Worm (Caenorhabditis elegans) whole organism, mixed stage, embryonic: Measurements from ENCODE around the gene Y45G12C.10.
"Not testable (repeated sequence)": the region's sequence is repeated elsewhere in the genome, so short reads cannot be mapped to it uniquely, and the experiment has no call there.

Source experiments
- M03D4.4 ChIP-seq: sonication (generic microtip); optimal IDR thresholded peaks from 2 replicates; lab custom pipeline; 2017; ENCODE audit warnings: mild to moderate bottlenecking, missing genetic modification characterization, missing compliant biosample characterization
- bed-3 ChIP-seq: fragments of 200-800 bp; sonication (Bioruptor generic); optimal IDR thresholded peaks from 3 replicates; lab custom pipeline; 2018; ENCODE audit warnings: mild to moderate bottlenecking, missing genetic modification characterization, moderate library complexity, missing compliant biosample characterization
- ceh-39 ChIP-seq: fragments of 150-350 bp; optimal IDR thresholded peaks from 2 replicates; lab custom pipeline; 2014; ENCODE audit warnings: missing biosample characterization, missing genetic modification characterization
- ceh-43 ChIP-seq: fragments of 200-800 bp; sonication (Bioruptor generic); optimal IDR thresholded peaks from 2 replicates; lab custom pipeline; 2018; ENCODE audit warnings: mild to moderate bottlenecking, missing genetic modification characterization, moderate library complexity, missing compliant biosample characterization
- ceh-83 ChIP-seq: fragments of 200-800 bp; sonication (Bioruptor generic); optimal IDR thresholded peaks from 2 replicates; lab custom pipeline; 2018; ENCODE audit warnings: mild to moderate bottlenecking, missing genetic modification characterization, missing compliant biosample characterization
- ces-1 ChIP-seq: fragments of 150-350 bp; optimal IDR thresholded peaks from 2 replicates; lab custom pipeline; 2014; ENCODE audit warnings: missing biosample characterization, missing genetic modification reagents, missing genetic modification characterization
- cnd-1 ChIP-seq: fragments of 200-800 bp; sonication (Bioruptor generic); optimal IDR thresholded peaks from 2 replicates; lab custom pipeline; 2018; ENCODE audit warnings: mild to moderate bottlenecking, missing genetic modification characterization, missing compliant biosample characterization
- drap-1 ChIP-seq: fragments of 200-800 bp; sonication (Bioruptor generic); optimal IDR thresholded peaks from 3 replicates; lab custom pipeline; 2018; ENCODE audit warnings: mild to moderate bottlenecking, missing genetic modification characterization, missing compliant biosample characterization
- elt-3 ChIP-seq: fragments of 150-350 bp; optimal IDR thresholded peaks from 2 replicates; lab custom pipeline; 2014; ENCODE audit warnings: missing biosample characterization, missing genetic modification characterization
- flh-1 ChIP-seq: fragments of 200-800 bp; sonication (Bioruptor generic); optimal IDR thresholded peaks from 2 replicates; lab custom pipeline; 2018; ENCODE audit warnings: mild to moderate bottlenecking, missing genetic modification characterization, moderate library complexity, missing compliant biosample characterization
- ham-2 ChIP-seq: fragments of 200-800 bp; sonication (Bioruptor generic); optimal IDR thresholded peaks from 2 replicates; lab custom pipeline; 2018; ENCODE audit warnings: mild to moderate bottlenecking, missing genetic modification characterization, missing compliant biosample characterization
- hlh-1 ChIP-seq: fragments of 150-350 bp; optimal IDR thresholded peaks from 2 replicates; lab custom pipeline; 2014; ENCODE audit warnings: missing biosample characterization, missing genetic modification reagents, missing genetic modification characterization
- lsy-2 ChIP-seq: fragments of 150-350 bp; optimal IDR thresholded peaks from 2 replicates; lab custom pipeline; 2014; ENCODE audit warnings: missing biosample characterization, missing genetic modification characterization
- mab-5 ChIP-seq: fragments of 150-350 bp; optimal IDR thresholded peaks from 2 replicates; lab custom pipeline; 2014; ENCODE audit warnings: missing biosample characterization, missing genetic modification characterization
- mep-1 ChIP-seq: fragments of 150-350 bp; optimal IDR thresholded peaks from 2 replicates; lab custom pipeline; 2017; ENCODE audit warnings: missing biosample characterization, missing genetic modification reagents, missing genetic modification characterization, inconsistent platforms
- mls-2 ChIP-seq: sonication (generic microtip); optimal IDR thresholded peaks from 2 replicates; lab custom pipeline; 2016; ENCODE audit warnings: mild to moderate bottlenecking, missing genetic modification characterization, moderate library complexity, missing compliant biosample characterization
- nhr-12 ChIP-seq: fragments of 150-350 bp; optimal IDR thresholded peaks from 2 replicates; lab custom pipeline; 2014; ENCODE audit warnings: missing biosample characterization, missing genetic modification characterization
- nhr-2 ChIP-seq: fragments of 150-350 bp; optimal IDR thresholded peaks from 2 replicates; lab custom pipeline; 2014; ENCODE audit warnings: missing biosample characterization, missing genetic modification characterization
- nhr-76 ChIP-seq: sonication (generic microtip); optimal IDR thresholded peaks from 2 replicates; lab custom pipeline; 2017; ENCODE audit warnings: missing biosample characterization, missing genetic modification characterization
- sem-2 ChIP-seq: fragments of 200-800 bp; sonication (Bioruptor generic); optimal IDR thresholded peaks from 2 replicates; lab custom pipeline; 2018; ENCODE audit warnings: mild to moderate bottlenecking, missing genetic modification characterization, missing compliant biosample characterization
- snpc-4 ChIP-seq: fragments of 150-350 bp; optimal IDR thresholded peaks from 2 replicates; lab custom pipeline; 2014; ENCODE audit warnings: missing biosample characterization, missing genetic modification characterization
- sptf-1 ChIP-seq: sonication (generic microtip); optimal IDR thresholded peaks from 2 replicates; lab custom pipeline; 2017; ENCODE audit warnings: mild to moderate bottlenecking, missing genetic modification characterization, moderate library complexity, missing compliant biosample characterization
- tbx-8 ChIP-seq: fragments of 200-800 bp; sonication (Bioruptor generic); optimal IDR thresholded peaks from 2 replicates; lab custom pipeline; 2018; ENCODE audit warnings: mild to moderate bottlenecking, missing genetic modification characterization, moderate library complexity, missing compliant biosample characterization
- unc-39 ChIP-seq: fragments of 150-350 bp; optimal IDR thresholded peaks from 2 replicates; lab custom pipeline; 2014; ENCODE audit warnings: missing biosample characterization, missing genetic modification characterization
- unc-62 ChIP-seq: fragments of 150-350 bp; optimal IDR thresholded peaks from 2 replicates; lab custom pipeline; 2014; ENCODE audit warnings: missing biosample characterization, missing genetic modification reagents, missing genetic modification characterization
- zip-8 ChIP-seq: fragments of 150-350 bp; optimal IDR thresholded peaks from 2 replicates; lab custom pipeline; 2014; ENCODE audit warnings: missing biosample characterization, missing genetic modification characterization
- ztf-11 ChIP-seq: fragments of 150-350 bp; optimal IDR thresholded peaks from 2 replicates; lab custom pipeline; 2014; ENCODE audit warnings: missing biosample characterization, missing genetic modification characterization

Y45G12C.10 gene

ce11 chrV:2536309-2536708, at the start of gene Y45G12C.10:
Gene Y45G12C.10 (minus strand): TSS chrV:2536409.
- TF ChIP-seq M03D4.4, nhr-76, unc-39 (tag; lab: Kevin White, UChicago): not testable (repeated sequence)

ce11 chrV:2585727-2586126, 49.5 kb upstream of the Y45G12C.10 start, which contains the start of gene C29G2.6:
Gene C29G2.6 (minus strand): TSS chrV:2585908.
- TF ChIP-seq mab-5 (tag; lab: Kevin White, UChicago), result no peak
- no peak for TF ChIP-seq hlh-1 (tag; lab: Kevin White, UChicago)
- no peak for TF ChIP-seq ces-1
- TF ChIP-seq nhr-76 (tag; lab: Kevin White, UChicago), result no peak
- TF ChIP-seq lsy-2 (tag; lab: Kevin White, UChicago), result no peak
- TF ChIP-seq nhr-12 (tag; lab: Kevin White, UChicago), result no peak
- no peak for TF ChIP-seq ceh-43 (GFP tag; lab: Kevin White, UChicago)
- no peak for TF ChIP-seq ham-2
- TF ChIP-seq drap-1 (GFP tag; lab: Kevin White, UChicago), result no peak
- TF ChIP-seq unc-39 (tag; lab: Kevin White, UChicago), result no peak
- TF ChIP-seq tbx-8 (GFP tag; lab: Kevin White, UChicago), result no peak
- no peak for TF ChIP-seq ceh-39 (tag; lab: Kevin White, UChicago)
- TF ChIP-seq ceh-83 (GFP tag; lab: Kevin White, UChicago), result no peak
- no peak for TF ChIP-seq zip-8
- no peak for TF ChIP-seq unc-62 (GFP tag; lab: Kevin White, UChicago)

- TF ChIP-seq bed-3 (GFP tag; lab: Kevin White, UChicago), result no peak
- no peak for TF ChIP-seq lsy-2 (tag; lab: Kevin White, UChicago)
- no peak for TF ChIP-seq sem-2 (GFP tag; lab: Kevin White, UChicago)
- no peak for TF ChIP-seq sptf-1 (tag; lab: Kevin White, UChicago)
- TF ChIP-seq mls-2 (tag; lab: Kevin White, UChicago), result no peak
- TF ChIP-seq nhr-2 (tag; lab: Kevin White, UChicago), result no peak
- TF ChIP-seq mep-1, result no peak
- no peak for TF ChIP-seq ceh-83 (GFP tag; lab: Kevin White, UChicago)
- no peak for TF ChIP-seq tbx-8 (GFP tag; lab: Kevin White, UChicago)
- no peak for TF ChIP-seq hlh-1 (tag; lab: Kevin White, UChicago)
Observed at ce11 chrV:2580598-2580997, 44.4 kb upstream of the Y45G12C.10 start, which contains the start of gene C29G2.3. Gene C29G2.3 (plus strand): TSS chrV:2580898.

- TF ChIP-seq snpc-4 (no peak), sptf-1 (tag; lab: Kevin White, UChicago) (no peak), flh-1 (GFP tag; lab: Kevin White, UChicago) (no peak), tbx-8 (GFP tag; lab: Kevin White, UChicago) (no peak), zip-8 (no peak), nhr-12 (tag; lab: Kevin White, UChicago) (no peak), cnd-1 (tag; lab: Kevin White, UChicago) (no peak), nhr-2 (tag; lab: Kevin White, UChicago) (no peak), mep-1 (no peak), elt-3 (tag; lab: Kevin White, UChicago) (no peak), ham-2 (no peak), ztf-11 (tag; lab: Kevin White, UChicago) (no peak)
- TF ChIP-seq, all 35 proteins: peak for 0
Observed at ce11 chrV:2577603-2578002, 41.4 kb upstream of the Y45G12C.10 start, which contains the start of gene srt-4. Gene srt-4 (plus strand): TSS chrV:2577903.

- TF ChIP-seq flh-1 (GFP tag; lab: Kevin White, UChicago) (no peak), unc-62 (GFP tag; lab: Kevin White, UChicago) (no peak), nhr-76 (tag; lab: Kevin White, UChicago) (no peak), drap-1 (GFP tag; lab: Kevin White, UChicago) (no peak)
Observed at ce11 chrV:2575716-2576115, 39.5 kb upstream of the Y45G12C.10 start.

ce11 chrV:2573881-2574280, 37.7 kb upstream of the Y45G12C.10 start, which contains the start of gene nhr-290:
Gene nhr-290 (plus strand): TSS chrV:2574181.
- TF ChIP-seq ham-2 (no peak), ceh-39 (tag; lab: Kevin White, UChicago) (no peak), drap-1 (GFP tag; lab: Kevin White, UChicago) (no peak), sem-2 (GFP tag; lab: Kevin White, UChicago) (no peak), lsy-2 (tag; lab: Kevin White, UChicago) (no peak), nhr-76 (tag; lab: Kevin White, UChicago) (no peak), tbx-8 (GFP tag; lab: Kevin White, UChicago) (no peak), bed-3 (GFP tag; lab: Kevin White, UChicago) (no peak), nhr-2 (tag; lab: Kevin White, UChicago) (no peak), unc-62 (GFP tag; lab: Kevin White, UChicago) (no peak)
